Worm (Caenorhabditis elegans) whole organism, mixed stage, embryonic: ENCODE results near the gene T20B12.7.

ENCODE experiments used
- mls-2 ChIP-seq: sonication (generic microtip); optimal IDR thresholded peaks from 2 replicates; lab custom pipeline; 2016; ENCODE audit warnings: mild to moderate bottlenecking, missing genetic modification characterization, moderate library complexity, missing compliant biosample characterization
- snpc-4 ChIP-seq: fragments of 150-350 bp; optimal IDR thresholded peaks from 2 replicates; lab custom pipeline; 2014; ENCODE audit warnings: missing biosample characterization, missing genetic modification characterization
- unc-62 ChIP-seq: fragments of 150-350 bp; optimal IDR thresholded peaks from 2 replicates; lab custom pipeline; 2014; ENCODE audit warnings: missing biosample characterization, missing genetic modification reagents, missing genetic modification characterization

DNA sequence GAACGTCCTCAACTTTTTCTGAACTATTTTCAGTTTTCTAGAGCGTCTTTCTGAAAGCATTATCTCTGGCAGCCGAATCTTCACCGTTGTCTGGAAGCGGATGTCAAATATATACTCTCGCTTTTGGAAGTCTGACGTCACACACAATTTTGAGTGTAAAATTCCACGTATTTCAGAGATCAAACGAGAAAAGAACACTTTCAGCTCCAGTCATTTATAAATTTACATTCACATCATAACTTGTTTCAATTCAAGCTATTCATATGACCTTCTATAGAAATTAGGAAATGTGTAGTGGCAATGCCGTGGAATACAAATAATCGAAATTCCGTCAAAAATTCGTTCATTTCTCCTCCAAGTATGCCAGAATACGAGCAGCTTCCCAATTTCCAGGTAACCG is 13.2 kb downstream of the T20B12.7 start, which contains the start of gene F08F8.11:
- no peak for TF ChIP-seq snpc-4
- TF ChIP-seq mls-2 (tag; lab: Kevin White, UChicago): no peak
- TF ChIP-seq unc-62 (GFP tag; lab: Kevin White, UChicago): no peak
